Worm (Caenorhabditis elegans) whole organism, L3 larva: Measurements from ENCODE around the gene Y7A9D.1.
"Not testable (repeated sequence)": the region's sequence is repeated elsewhere in the genome, so short reads cannot be mapped to it uniquely, and the experiment has no call there.

Source experiments
- R02D3.7 ChIP-seq: fragments of 150-350 bp; optimal IDR thresholded peaks from 2 replicates; lab custom pipeline; 2014; ENCODE audit warnings: missing biosample characterization, missing genetic modification characterization
- ZK546.5 ChIP-seq: sonication (generic microtip); optimal IDR thresholded peaks from 2 replicates; lab custom pipeline; 2017; ENCODE audit warnings: missing biosample characterization, missing genetic modification characterization
- aly-2 ChIP-seq: fragments of 150-350 bp; optimal IDR thresholded peaks from 2 replicates; lab custom pipeline; 2014; ENCODE audit warnings: missing biosample characterization, missing genetic modification characterization
- ama-1 ChIP-seq: fragments of 150-350 bp; optimal IDR thresholded peaks from 2 replicates; lab custom pipeline; 2018
- ceh-9 ChIP-seq: sonication (generic microtip); optimal IDR thresholded peaks from 2 replicates; lab custom pipeline; 2018; ENCODE audit warnings: missing biosample characterization, missing genetic modification characterization
- daf-12 ChIP-seq: fragments of 150-350 bp; optimal IDR thresholded peaks from 2 replicates; lab custom pipeline; 2014; ENCODE audit warnings: missing biosample characterization, missing genetic modification reagents, missing genetic modification characterization
- egl-27 ChIP-seq: sonication (generic microtip); optimal IDR thresholded peaks from 4 replicates; lab custom pipeline; 2017; ENCODE audit warnings: missing biosample characterization, missing genetic modification reagents, missing genetic modification characterization
- elt-2 ChIP-seq: sonication (generic microtip); optimal IDR thresholded peaks from 2 replicates; lab custom pipeline; 2016; ENCODE audit warnings: missing genetic modification reagents, mild to moderate bottlenecking, missing genetic modification characterization, missing compliant biosample characterization
- eor-1 ChIP-seq, 2 experiments: fragments of 150-350 bp; optimal IDR thresholded peaks; 2 replicates each; lab custom pipeline; 2014 to 2018; ENCODE audit warnings: missing biosample characterization in 2 of 2, missing genetic modification characterization in 2 of 2
- fos-1 ChIP-seq: fragments of 150-350 bp; optimal IDR thresholded peaks from 2 replicates; lab custom pipeline; 2014; ENCODE audit warnings: missing biosample characterization, missing genetic modification characterization
- hmg-11 ChIP-seq: sonication (generic microtip); optimal IDR thresholded peaks from 2 replicates; lab custom pipeline; 2016; ENCODE audit warnings: missing genetic modification characterization, missing compliant biosample characterization
- jun-1 ChIP-seq: fragments of 150-350 bp; optimal IDR thresholded peaks from 2 replicates; lab custom pipeline; 2014; ENCODE audit warnings: missing biosample characterization, missing genetic modification reagents, missing genetic modification characterization
- lin-15B ChIP-seq: fragments of 150-350 bp; optimal IDR thresholded peaks from 2 replicates; lab custom pipeline; 2014; ENCODE audit warnings: missing biosample characterization, missing genetic modification characterization
- lin-39 ChIP-seq: fragments of 150-350 bp; optimal IDR thresholded peaks from 2 replicates; lab custom pipeline; 2018; ENCODE audit warnings: missing biosample characterization, missing genetic modification reagents, missing genetic modification characterization
- lsy-12 ChIP-seq: sonication (generic microtip); optimal IDR thresholded peaks from 2 replicates; lab custom pipeline; 2016; ENCODE audit warnings: mild to moderate bottlenecking, missing genetic modification characterization, missing compliant biosample characterization
- mdl-1 ChIP-seq: fragments of 150-350 bp; optimal IDR thresholded peaks from 2 replicates; lab custom pipeline; 2014; ENCODE audit warnings: missing biosample characterization, missing genetic modification characterization
- nfya-1 ChIP-seq: sonication (generic microtip); optimal IDR thresholded peaks from 2 replicates; lab custom pipeline; 2017; ENCODE audit warnings: missing genetic modification characterization, mild to moderate bottlenecking, missing compliant biosample characterization, antibody characterized with exemption, moderate library complexity; ENCODE audit not compliant: insufficient read depth
- nhr-12 ChIP-seq: fragments of 150-350 bp; optimal IDR thresholded peaks from 2 replicates; lab custom pipeline; 2014; ENCODE audit warnings: missing biosample characterization, missing genetic modification characterization
- nhr-23 ChIP-seq: fragments of 150-350 bp; optimal IDR thresholded peaks from 2 replicates; lab custom pipeline; 2014; ENCODE audit warnings: missing biosample characterization, missing genetic modification reagents, missing genetic modification characterization
- nhr-237 ChIP-seq: fragments of 150-350 bp; optimal IDR thresholded peaks from 2 replicates; lab custom pipeline; 2014; ENCODE audit warnings: missing biosample characterization, missing genetic modification characterization
- nhr-25 ChIP-seq: sonication (generic microtip); optimal IDR thresholded peaks from 2 replicates; lab custom pipeline; 2017; ENCODE audit warnings: missing biosample characterization, missing genetic modification characterization
- nhr-43 ChIP-seq: sonication (generic microtip); optimal IDR thresholded peaks from 2 replicates; lab custom pipeline; 2016; ENCODE audit warnings: mild to moderate bottlenecking, missing genetic modification characterization, missing compliant biosample characterization; ENCODE audit not compliant: poor library complexity, severe bottlenecking
- nhr-76 ChIP-seq: fragments of 150-350 bp; sonication (generic microtip); optimal IDR thresholded peaks from 5 replicates; lab custom pipeline; 2014; ENCODE audit warnings: missing biosample characterization, missing genetic modification characterization
- pha-4 ChIP-seq: fragments of 150-350 bp; optimal IDR thresholded peaks from 2 replicates; lab custom pipeline; 2014; ENCODE audit warnings: missing biosample characterization, missing genetic modification reagents, missing genetic modification characterization
- pqm-1 ChIP-seq: fragments of 150-350 bp; optimal IDR thresholded peaks from 2 replicates; lab custom pipeline; 2017; ENCODE audit warnings: missing biosample characterization, missing genetic modification characterization, inconsistent platforms
- sea-2 ChIP-seq: fragments of 150-350 bp; sonication (generic microtip); optimal IDR thresholded peaks from 4 replicates; lab custom pipeline; 2014; ENCODE audit warnings: missing biosample characterization, missing genetic modification reagents, missing genetic modification characterization
- skn-1 ChIP-seq: fragments of 150-350 bp; optimal IDR thresholded peaks from 2 replicates; lab custom pipeline; 2014; ENCODE audit warnings: missing biosample characterization, missing genetic modification characterization
- snpc-4 ChIP-seq: fragments of 150-350 bp; optimal IDR thresholded peaks from 2 replicates; lab custom pipeline; 2014; ENCODE audit warnings: missing biosample characterization, missing genetic modification characterization
- tbx-2 ChIP-seq: sonication (generic microtip); optimal IDR thresholded peaks from 2 replicates; lab custom pipeline; 2016; ENCODE audit warnings: mild to moderate bottlenecking, missing genetic modification characterization, missing compliant biosample characterization
- unc-39 ChIP-seq: sonication (generic microtip); optimal IDR thresholded peaks from 4 replicates; lab custom pipeline; 2017; ENCODE audit warnings: missing biosample characterization, missing genetic modification characterization
- zag-1 ChIP-seq: fragments of 150-350 bp; optimal IDR thresholded peaks from 2 replicates; lab custom pipeline; 2014; ENCODE audit warnings: missing biosample characterization, missing genetic modification characterization
- ztf-11 ChIP-seq: fragments of 150-350 bp; optimal IDR thresholded peaks from 2 replicates; lab custom pipeline; 2014; ENCODE audit warnings: missing biosample characterization, missing genetic modification characterization
- ztf-4 ChIP-seq: fragments of 150-350 bp; optimal IDR thresholded peaks from 2 replicates; lab custom pipeline; 2014; ENCODE audit warnings: missing biosample characterization, missing genetic modification characterization

Gene Y7A9D.1

DNA sequence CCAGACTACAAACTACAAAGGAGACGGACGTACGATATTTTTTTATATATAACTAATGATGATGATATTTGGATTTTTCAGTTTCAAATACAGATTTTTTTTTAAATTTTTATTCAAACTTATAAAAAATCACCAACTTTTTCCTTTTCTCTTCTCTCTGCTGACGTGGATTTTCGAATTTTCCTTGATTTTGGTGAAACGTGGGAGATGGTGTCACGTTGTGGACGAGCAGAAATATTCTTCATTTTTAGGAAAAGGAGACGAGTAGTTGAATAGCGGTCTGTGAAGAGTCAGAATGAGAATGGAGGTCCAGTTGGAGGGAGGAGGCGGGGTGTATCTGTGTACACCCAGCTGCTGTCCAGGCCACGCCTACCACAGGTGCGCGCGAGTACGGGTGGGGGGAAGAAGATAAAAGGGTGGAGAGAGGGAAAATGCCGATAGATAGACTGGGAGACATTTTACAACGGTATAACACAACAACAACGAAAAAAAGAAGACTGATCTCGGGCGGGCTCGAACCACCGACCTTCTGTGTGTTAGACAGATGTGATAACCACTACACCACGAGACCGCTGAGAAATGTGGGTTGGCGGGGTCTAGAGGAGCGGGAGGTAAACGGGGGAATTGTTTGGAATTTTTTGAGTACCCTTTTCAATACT lies at the start of gene Y7A9D.1:
Y7A9D.1 (minus strand) TSS at position 283 of the 659 bp plus-strand sequence.
- TF ChIP-seq pqm-1 (tag; lab: Kevin White, UChicago) (no peak), nhr-43 (tag; lab: Kevin White, UChicago) (peak; percentile 37), skn-1 (tag; lab: Kevin White, UChicago) (peak; percentile 53), nfya-1 (tag; lab: Kevin White, UChicago) (peak; percentile 55), ztf-11 (no peak), egl-27 (tag; lab: Kevin White, UChicago) (peak; percentile 1), nhr-237 (tag; lab: Kevin White, UChicago) (no peak), sea-2 (GFP tag; lab: Kevin White, UChicago) (no peak), nhr-25 (peak; percentile 29), mdl-1 (tag; lab: Kevin White, UChicago) (no peak), daf-12 (no peak), pha-4 (tag; lab: Kevin White, UChicago) (peak; percentile 35), hmg-11 (tag; lab: Kevin White, UChicago) (peak; percentile 65), nhr-76 (tag; lab: Kevin White, UChicago) (no peak), lin-39 (tag; lab: Kevin White, UChicago) (peak; percentile 39), unc-39 (tag; lab: Kevin White, UChicago) (peak; percentile 5), tbx-2 (tag; lab: Kevin White, UChicago) (peak; percentile 18), snpc-4 (peak; percentile 70), ztf-4 (no peak), elt-2 (tag; lab: Kevin White, UChicago) (peak; percentile 24)

DNA sequence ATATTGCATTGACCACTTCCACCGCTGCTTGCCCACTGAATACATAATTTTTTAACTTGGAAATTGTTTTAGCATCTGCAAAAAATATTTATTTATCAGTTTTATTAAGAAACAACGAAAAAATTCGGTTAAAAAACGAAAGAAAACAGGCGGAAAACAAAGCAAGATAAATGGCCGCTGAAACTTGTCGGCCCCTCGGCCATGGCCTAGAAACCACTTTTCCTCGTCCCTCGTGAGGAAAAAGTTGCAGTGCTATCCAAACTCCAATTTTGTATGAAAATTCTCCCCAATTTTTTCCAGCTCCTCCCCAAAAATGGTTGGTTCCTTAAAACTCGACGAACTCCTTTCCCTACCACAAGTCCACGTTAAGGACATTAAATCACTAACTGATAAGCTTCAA lies 42.3 kb upstream of the Y7A9D.1 start, which contains the start of gene Y10G11A.1:
Y10G11A.1 (plus strand) TSS at position 301 of the 400 bp plus-strand sequence.
- not testable (repeated sequence) for TF ChIP-seq daf-12; ama-1 (lab: Kevin White, UChicago); skn-1 (tag; lab: Kevin White, UChicago)

DNA sequence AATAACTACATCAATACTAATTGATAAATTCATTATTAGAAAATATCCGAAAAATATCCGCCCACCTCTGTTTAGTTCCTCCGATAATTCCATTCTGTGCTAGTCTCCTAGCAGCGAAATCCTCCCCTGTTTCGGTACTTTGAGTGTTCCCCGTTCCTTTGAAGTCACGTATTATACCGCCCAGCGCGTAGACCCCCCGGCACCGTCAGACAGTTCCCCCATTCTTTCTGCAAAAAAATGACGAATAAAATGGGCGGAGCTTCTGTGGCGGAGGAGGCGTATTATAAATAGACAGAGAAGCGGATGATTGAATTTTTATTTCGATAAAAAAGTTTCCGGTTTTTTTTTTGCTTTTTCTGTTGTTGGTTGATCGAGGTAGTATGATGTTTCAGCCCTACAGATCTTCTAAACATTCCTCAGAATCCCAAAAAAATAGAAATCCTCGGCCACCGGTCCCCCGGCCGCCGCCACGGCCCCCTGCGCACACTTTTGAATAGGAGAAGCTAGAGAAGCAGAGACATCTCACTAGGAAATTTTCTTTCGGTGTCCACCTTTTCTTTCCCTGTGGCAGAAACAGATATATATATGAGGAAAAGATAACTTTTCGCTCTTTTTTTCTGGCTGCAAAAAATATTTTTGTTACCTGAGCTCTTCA lies 40.0 kb upstream of the Y7A9D.1 start:
- TF ChIP-seq lin-39 (tag; lab: Kevin White, UChicago) (peak; percentile 6), nhr-12 (tag; lab: Kevin White, UChicago) (no peak), nfya-1 (tag; lab: Kevin White, UChicago) (peak; percentile 26), hmg-11 (tag; lab: Kevin White, UChicago) (peak; percentile 26), lin-15B (tag; lab: Kevin White, UChicago) (peak; percentile 30)

DNA sequence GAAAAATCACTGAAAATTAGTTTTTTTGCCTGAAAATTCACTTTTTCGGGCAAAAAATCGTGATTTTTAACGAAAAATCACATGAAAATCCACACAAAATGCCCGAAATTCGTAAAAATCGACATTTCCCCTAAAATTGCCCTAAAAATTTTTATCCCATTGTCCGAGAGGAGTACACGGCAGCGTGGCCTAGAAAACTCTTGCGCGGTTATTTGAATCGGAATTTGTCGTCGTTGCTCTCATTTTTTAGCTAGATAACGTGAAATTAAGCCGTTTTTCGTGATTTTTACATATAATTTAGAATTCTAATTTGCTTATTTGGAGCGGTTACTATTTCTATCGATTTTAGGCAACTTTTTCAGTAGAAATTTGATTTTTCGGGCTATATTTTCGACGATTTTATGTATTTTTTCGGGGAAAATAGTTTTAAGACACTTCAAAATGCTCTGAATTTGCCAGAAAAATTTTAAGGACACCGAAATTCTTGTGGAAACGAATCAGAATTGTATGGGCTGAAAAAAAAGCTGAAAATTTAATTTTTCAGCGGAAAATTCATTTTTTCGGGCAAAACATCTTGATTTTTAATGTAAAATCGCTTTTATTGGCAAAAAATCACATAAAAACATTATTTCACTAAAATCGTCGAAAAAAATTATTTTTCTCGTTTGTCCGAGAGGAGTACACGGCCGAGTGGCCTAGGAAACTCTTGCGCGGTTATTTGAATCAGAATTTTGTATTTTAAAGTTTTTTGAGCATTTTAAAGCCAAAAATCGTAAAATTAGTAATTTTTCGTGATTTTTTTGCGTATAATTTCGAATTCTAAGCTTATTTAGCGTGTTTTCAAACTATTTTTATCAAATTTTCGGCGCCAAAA lies 33.3 kb upstream of the Y7A9D.1 start:
- TF ChIP-seq zag-1 (tag; lab: Kevin White, UChicago), result no peak
- TF ChIP-seq lin-15B (tag; lab: Kevin White, UChicago), result peak; percentile 72
- peak; percentile 10 for TF ChIP-seq R02D3.7 (tag; lab: Kevin White, UChicago)
- TF ChIP-seq ceh-9, result no peak
- TF ChIP-seq lsy-12 (tag; lab: Kevin White, UChicago), result peak; percentile 67
- no peak for TF ChIP-seq aly-2 (tag; lab: Kevin White, UChicago)
- TF ChIP-seq pqm-1 (tag; lab: Kevin White, UChicago), result no peak
- TF ChIP-seq sea-2 (GFP tag; lab: Kevin White, UChicago), result no peak
- TF ChIP-seq jun-1 (tag; lab: Kevin White, UChicago), result no peak
- TF ChIP-seq nhr-23 (tag; lab: Kevin White, UChicago), result peak; percentile 82
- TF ChIP-seq elt-2 (tag; lab: Kevin White, UChicago), result peak; percentile 5
- peak; percentile 42 for TF ChIP-seq skn-1 (tag; lab: Kevin White, UChicago)
- TF ChIP-seq ZK546.5 (tag; lab: Kevin White, UChicago), result no peak
- peak; percentile 64 for TF ChIP-seq pha-4 (tag; lab: Kevin White, UChicago)
- no peak for TF ChIP-seq ztf-11
- TF ChIP-seq nhr-25, result peak; percentile 42
- TF ChIP-seq eor-1 (tag; optimal IDR thresholded peaks at IDR 0.05; lab: Kevin White, UChicago), result peak in 1 of 2 experiments; percentile 62
- TF ChIP-seq tbx-2 (tag; lab: Kevin White, UChicago), result peak; percentile 14
- TF ChIP-seq nfya-1 (tag; lab: Kevin White, UChicago), result peak; percentile 64
- peak; percentile 54 for TF ChIP-seq snpc-4
- TF ChIP-seq fos-1 (tag; lab: Kevin White, UChicago), result no peak
- peak; percentile 3 for TF ChIP-seq hmg-11 (tag; lab: Kevin White, UChicago)
- no peak for TF ChIP-seq lin-39 (tag; lab: Kevin White, UChicago)
- peak; percentile 95 for TF ChIP-seq nhr-43 (tag; lab: Kevin White, UChicago)
